Worm (Caenorhabditis elegans) whole organism, L2 larva: Measurements from ENCODE around the gene C03B1.9.

Experiments used
- aly-2 ChIP-seq: fragments of 150-350 bp; optimal IDR thresholded peaks from 2 replicates; lab custom pipeline; 2014; ENCODE audit warnings: missing biosample characterization, missing genetic modification characterization
- ama-1 ChIP-seq: fragments of 150-350 bp; optimal IDR thresholded peaks from 2 replicates; lab custom pipeline; 2018; ENCODE audit warnings: inconsistent platforms
- ceh-82 ChIP-seq: fragments of 150-350 bp; optimal IDR thresholded peaks from 2 replicates; lab custom pipeline; 2014; ENCODE audit warnings: missing biosample characterization, missing genetic modification characterization
- elt-1 ChIP-seq: fragments of 150-350 bp; optimal IDR thresholded peaks from 2 replicates; lab custom pipeline; 2014; ENCODE audit warnings: missing biosample characterization, missing genetic modification characterization
- fos-1 ChIP-seq: fragments of 150-350 bp; optimal IDR thresholded peaks from 2 replicates; lab custom pipeline; 2014; ENCODE audit warnings: missing biosample characterization, missing genetic modification characterization
- nhr-12 ChIP-seq: fragments of 150-350 bp; optimal IDR thresholded peaks from 2 replicates; lab custom pipeline; 2014; ENCODE audit warnings: missing biosample characterization, missing genetic modification characterization
- nhr-237 ChIP-seq: fragments of 150-350 bp; optimal IDR thresholded peaks from 2 replicates; lab custom pipeline; 2014; ENCODE audit warnings: missing biosample characterization, missing genetic modification characterization
- snpc-4 ChIP-seq: fragments of 150-350 bp; optimal IDR thresholded peaks from 2 replicates; lab custom pipeline; 2014; ENCODE audit warnings: missing biosample characterization, missing genetic modification characterization
- unc-62 ChIP-seq: fragments of 150-350 bp; optimal IDR thresholded peaks from 2 replicates; lab custom pipeline; 2014; ENCODE audit warnings: missing biosample characterization, missing genetic modification reagents, missing genetic modification characterization

DNA sequence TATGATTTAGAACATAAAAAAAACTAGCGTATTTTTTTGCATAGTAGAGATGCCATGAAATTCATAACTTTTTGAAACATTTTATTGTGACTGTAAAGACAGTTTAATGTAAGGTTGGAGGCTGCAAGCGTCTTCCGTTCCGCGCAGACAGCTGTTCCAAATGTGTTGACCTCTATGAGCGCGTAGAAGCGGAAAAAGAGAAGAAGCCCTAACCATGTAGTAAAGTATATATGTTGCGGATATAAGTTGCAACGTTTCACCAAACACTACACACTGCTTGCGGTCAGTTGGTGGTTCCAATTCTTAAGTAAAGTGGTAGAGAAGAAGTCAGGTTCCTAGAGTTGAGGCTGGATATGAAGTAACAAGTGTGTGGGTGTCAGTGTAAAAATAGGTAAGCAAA, 41.7 kb upstream of the C03B1.9 start:
- TF ChIP-seq ama-1 (lab: Kevin White, UChicago), result no peak
- TF ChIP-seq snpc-4 (tag; lab: Kevin White, UChicago), result no peak
- no peak for TF ChIP-seq elt-1 (tag; lab: Kevin White, UChicago)
- no peak for TF ChIP-seq nhr-12 (tag; lab: Kevin White, UChicago)
- TF ChIP-seq fos-1 (tag; lab: Kevin White, UChicago), result no peak
- TF ChIP-seq unc-62, result no peak
- TF ChIP-seq aly-2 (tag; lab: Kevin White, UChicago), result no peak
- no peak for TF ChIP-seq ceh-82 (tag; lab: Kevin White, UChicago)
- TF ChIP-seq nhr-237 (tag; lab: Kevin White, UChicago), result no peak
